Worm (Caenorhabditis elegans) whole organism, L4 larva: ENCODE measurements around the gene Y39B6A.30.
A peak's percentile ranks its signal among the peaks of the same experiment; 100 is the strongest.

Experiments used
- D1046.2 ChIP-seq: fragments of 200-800 bp; sonication (Bioruptor generic); IDR thresholded peaks from 2 replicates; pipeline ENCODE4 v1.3.6; 2022; ENCODE audit warnings: missing genetic modification characterization, missing compliant biosample characterization
- F37D6.2 ChIP-seq: sonication (generic microtip); optimal IDR thresholded peaks from 2 replicates; lab custom pipeline; 2016; ENCODE audit warnings: mild to moderate bottlenecking, missing genetic modification characterization, missing compliant biosample characterization
- F44E2.7 ChIP-seq: fragments of 200-800 bp; sonication (Bioruptor generic); IDR thresholded peaks from 2 replicates; pipeline ENCODE4 v2.1.2; 2022; ENCODE audit warnings: missing genetic modification characterization, missing compliant biosample characterization
- Y48G9A.11 ChIP-seq: fragments of 200-800 bp; sonication (Bioruptor generic); IDR thresholded peaks from 2 replicates; pipeline ENCODE4 v1.3.6; 2022; ENCODE audit warnings: missing genetic modification reagents, missing genetic modification characterization, missing compliant biosample characterization
- Y5F2A.4 ChIP-seq: fragments of 200-800 bp; sonication (Bioruptor generic); optimal IDR thresholded peaks from 2 replicates; lab custom pipeline; 2018; ENCODE audit warnings: mild to moderate bottlenecking, missing genetic modification characterization, missing compliant biosample characterization
- Y75B8A.6 ChIP-seq: fragments of 200-800 bp; sonication (Bioruptor generic); IDR thresholded peaks from 2 replicates; pipeline ENCODE4 v1.3.6; 2022; ENCODE audit warnings: missing genetic modification reagents, missing genetic modification characterization, missing compliant biosample characterization
- arid-1 ChIP-seq: fragments of 200-800 bp; sonication (Bioruptor generic); conservative IDR thresholded peaks from 2 replicates; pipeline ENCODE4 v1.3.6; 2022; ENCODE audit warnings: missing genetic modification reagents, missing genetic modification characterization, missing compliant biosample characterization
- ceh-28 ChIP-seq: fragments of 150-350 bp; optimal IDR thresholded peaks from 2 replicates; lab custom pipeline; 2014; ENCODE audit warnings: missing biosample characterization, missing genetic modification reagents, missing genetic modification characterization
- ceh-44 ChIP-seq: fragments of 200-800 bp; sonication (Bioruptor generic); IDR thresholded peaks from 2 replicates; pipeline ENCODE4 v1.3.6; 2022; ENCODE audit warnings: missing genetic modification reagents, missing genetic modification characterization, missing compliant biosample characterization
- ctbp-1 ChIP-seq: fragments of 200-800 bp; sonication (Bioruptor generic); IDR thresholded peaks from 2 replicates; pipeline ENCODE4 v1.3.6; 2022; ENCODE audit warnings: missing genetic modification reagents, missing genetic modification characterization, missing compliant biosample characterization
- daf-12 ChIP-seq: fragments of 150-350 bp; optimal IDR thresholded peaks from 2 replicates; lab custom pipeline; 2014; ENCODE audit warnings: missing biosample characterization, missing genetic modification reagents, missing genetic modification characterization
- daf-16 ChIP-seq, 3 experiments: sonication (generic microtip); optimal IDR thresholded peaks; 2 replicates each; lab custom pipeline; 2016 to 2017; ENCODE audit warnings: missing genetic modification characterization in 3 of 3, missing genetic modification reagents in 3 of 3, mild to moderate bottlenecking in 2 of 3, missing compliant biosample characterization in 2 of 3, missing biosample characterization in 1 of 3, moderate library complexity in 1 of 3
- daf-19 ChIP-seq: fragments of 200-800 bp; sonication (Bioruptor generic); conservative IDR thresholded peaks from 2 replicates; pipeline ENCODE4 v1.3.6; 2022; ENCODE audit warnings: missing genetic modification characterization, missing compliant biosample characterization
- dmd-6 ChIP-seq: fragments of 200-800 bp; sonication (Bioruptor generic); IDR thresholded peaks from 2 replicates; pipeline ENCODE4 v1.3.6; 2022; ENCODE audit warnings: missing genetic modification reagents, missing genetic modification characterization, missing compliant biosample characterization
- dmd-8 ChIP-seq: fragments of 200-800 bp; sonication (Bioruptor generic); IDR thresholded peaks from 2 replicates; pipeline ENCODE4 v1.3.6; 2022; ENCODE audit warnings: missing genetic modification characterization, missing compliant biosample characterization
- dmd-9 ChIP-seq: fragments of 200-800 bp; sonication (Bioruptor generic); IDR thresholded peaks from 2 replicates; pipeline ENCODE4 v1.3.6; 2022; ENCODE audit warnings: missing genetic modification reagents, missing genetic modification characterization, missing compliant biosample characterization
- dpl-1 ChIP-seq: fragments of 150-350 bp; optimal IDR thresholded peaks from 2 replicates; lab custom pipeline; 2014; ENCODE audit warnings: missing biosample characterization, missing genetic modification reagents, missing genetic modification characterization
- duxl-1 ChIP-seq: sonication (generic microtip); optimal IDR thresholded peaks from 2 replicates; lab custom pipeline; 2016; ENCODE audit warnings: mild to moderate bottlenecking, missing genetic modification characterization, moderate library complexity, missing compliant biosample characterization; ENCODE audit not compliant: poor library complexity
- dve-1 ChIP-seq: sonication (generic microtip); optimal IDR thresholded peaks from 2 replicates; lab custom pipeline; 2017; ENCODE audit warnings: antibody characterized with exemption, mild to moderate bottlenecking, missing genetic modification characterization, missing compliant biosample characterization; ENCODE audit not compliant: insufficient read depth
- egl-27 ChIP-seq: sonication (generic microtip); optimal IDR thresholded peaks from 3 replicates; lab custom pipeline; 2017; ENCODE audit warnings: missing biosample characterization, missing genetic modification reagents, missing genetic modification characterization
- fos-1 ChIP-seq: fragments of 150-350 bp; optimal IDR thresholded peaks from 2 replicates; lab custom pipeline; 2014; ENCODE audit warnings: missing biosample characterization, missing genetic modification characterization
- gei-8 ChIP-seq: fragments of 200-800 bp; sonication (Bioruptor generic); optimal IDR thresholded peaks from 2 replicates; lab custom pipeline; 2018; ENCODE audit warnings: mild to moderate bottlenecking, missing genetic modification characterization, missing compliant biosample characterization
- hif-1 ChIP-seq, 2 experiments: sonication (generic microtip); optimal IDR thresholded peaks; 2 replicates each; lab custom pipeline; 2016 to 2017; ENCODE audit warnings: missing compliant biosample characterization in 2 of 2, missing genetic modification characterization in 2 of 2, missing genetic modification reagents in 2 of 2, missing genotype in 2 of 2, mild to moderate bottlenecking in 1 of 2
- hlh-11 ChIP-seq: fragments of 200-800 bp; sonication (Bioruptor generic); optimal IDR thresholded peaks from 2 replicates; lab custom pipeline; 2018; ENCODE audit warnings: mild to moderate bottlenecking, missing genetic modification characterization, missing compliant biosample characterization
- hlh-30 ChIP-seq: sonication (generic microtip); optimal IDR thresholded peaks from 2 replicates; lab custom pipeline; 2017; ENCODE audit warnings: antibody characterized with exemption, mild to moderate bottlenecking, missing genetic modification characterization, missing compliant biosample characterization; ENCODE audit not compliant: insufficient read depth
- lim-7 ChIP-seq: fragments of 200-800 bp; sonication (Bioruptor generic); IDR thresholded peaks from 2 replicates; pipeline ENCODE4 v1.3.6; 2022; ENCODE audit warnings: missing genetic modification characterization, missing compliant biosample characterization
- lin-13 ChIP-seq: fragments of 150-350 bp; optimal IDR thresholded peaks from 2 replicates; lab custom pipeline; 2014; ENCODE audit warnings: missing biosample characterization, missing genetic modification reagents, missing genetic modification characterization
- lin-29 ChIP-seq: fragments of 200-800 bp; sonication (Bioruptor generic); IDR thresholded peaks from 2 replicates; pipeline ENCODE4 v1.3.6; 2022; ENCODE audit warnings: missing genetic modification reagents, missing genetic modification characterization, missing compliant biosample characterization
- lin-39 ChIP-seq: fragments of 150-350 bp; optimal IDR thresholded peaks from 2 replicates; lab custom pipeline; 2014; ENCODE audit warnings: missing biosample characterization, missing genetic modification reagents, missing genetic modification characterization
- madf-5 ChIP-seq, 2 experiments: fragments of 200-800 bp; sonication (Bioruptor generic); IDR thresholded peaks; 2 replicates each; pipeline ENCODE4 v1.3.6; 2022; ENCODE audit warnings: missing compliant biosample characterization in 2 of 2, missing genetic modification characterization in 2 of 2
- mdl-1 ChIP-seq, 2 experiments: fragments of 150-350 bp in 1 of 2; sonication (generic microtip) in 1 of 2; optimal IDR thresholded peaks; 2 replicates each; lab custom pipeline; 2014 to 2017; ENCODE audit warnings: missing biosample characterization in 2 of 2, missing genetic modification characterization in 2 of 2
- mep-1 ChIP-seq: fragments of 150-350 bp; sonication (generic microtip); optimal IDR thresholded peaks from 3 replicates; lab custom pipeline; 2014; ENCODE audit warnings: missing biosample characterization, missing genetic modification characterization
- mes-2 ChIP-seq: sonication (generic microtip); optimal IDR thresholded peaks from 2 replicates; lab custom pipeline; 2016; ENCODE audit warnings: missing genotype, mild to moderate bottlenecking, missing genetic modification characterization, missing compliant biosample characterization; ENCODE audit not compliant: poor library complexity, severe bottlenecking
- nhr-10 ChIP-seq: fragments of 150-350 bp; optimal IDR thresholded peaks from 2 replicates; lab custom pipeline; 2014; ENCODE audit warnings: missing biosample characterization, missing genetic modification characterization
- nhr-11 ChIP-seq: fragments of 150-350 bp; optimal IDR thresholded peaks from 2 replicates; lab custom pipeline; 2014; ENCODE audit warnings: missing biosample characterization, missing genetic modification characterization
- nhr-111 ChIP-seq: fragments of 200-800 bp; sonication (Bioruptor generic); optimal IDR thresholded peaks from 2 replicates; lab custom pipeline; 2018; ENCODE audit warnings: mild to moderate bottlenecking, missing genetic modification characterization, missing compliant biosample characterization
- nhr-42 ChIP-seq: fragments of 200-800 bp; sonication (Bioruptor generic); IDR thresholded peaks from 2 replicates; pipeline ENCODE4 v1.3.6; 2022; ENCODE audit warnings: missing genetic modification characterization, missing compliant biosample characterization
- nhr-6 ChIP-seq: fragments of 150-350 bp; optimal IDR thresholded peaks from 2 replicates; lab custom pipeline; 2014; ENCODE audit warnings: missing biosample characterization, missing genetic modification characterization
- nhr-77 ChIP-seq: fragments of 150-350 bp; optimal IDR thresholded peaks from 2 replicates; lab custom pipeline; 2014; ENCODE audit warnings: missing biosample characterization, missing genetic modification characterization
- pha-4 ChIP-seq, 2 experiments: fragments of 150-350 bp in 1 of 2; fragments of 200-800 bp in 1 of 2; sonication (Bioruptor generic) in 1 of 2; IDR thresholded peaks in 1 of 2; optimal IDR thresholded peaks in 1 of 2; 2 replicates each; pipeline versions ENCODE4 v1.3.6 to Lab custom; 2014 to 2022; ENCODE audit warnings: missing genetic modification characterization in 2 of 2, missing genetic modification reagents in 2 of 2, missing biosample characterization in 1 of 2, missing compliant biosample characterization in 1 of 2
- rbr-2 ChIP-seq: sonication (generic microtip); optimal IDR thresholded peaks from 2 replicates; lab custom pipeline; 2016; ENCODE audit warnings: missing genotype, missing genetic modification characterization, missing compliant biosample characterization
- saeg-2 ChIP-seq: fragments of 200-800 bp; sonication (Bioruptor generic); IDR thresholded peaks from 2 replicates; pipeline ENCODE4 v1.3.6; 2022; ENCODE audit warnings: missing genetic modification reagents, missing genetic modification characterization, missing compliant biosample characterization
- sdz-12 ChIP-seq: fragments of 200-800 bp; sonication (Bioruptor generic); optimal IDR thresholded peaks from 2 replicates; lab custom pipeline; 2018; ENCODE audit warnings: mild to moderate bottlenecking, missing genetic modification characterization, missing compliant biosample characterization
- set-16 ChIP-seq: fragments of 200-800 bp; sonication (Bioruptor generic); IDR thresholded peaks from 2 replicates; pipeline ENCODE4 v1.3.6; 2022; ENCODE audit warnings: missing genetic modification reagents, missing genetic modification characterization, missing compliant biosample characterization
- snpc-1.2 ChIP-seq: fragments of 200-800 bp; sonication (Bioruptor generic); IDR thresholded peaks from 2 replicates; pipeline ENCODE4 v1.3.6; 2022; ENCODE audit warnings: missing genetic modification reagents, missing genetic modification characterization, missing compliant biosample characterization
- snpc-4 ChIP-seq: fragments of 150-350 bp; optimal IDR thresholded peaks from 2 replicates; lab custom pipeline; 2014; ENCODE audit warnings: missing biosample characterization, missing genetic modification characterization
- spr-3 ChIP-seq: fragments of 200-800 bp; sonication (Bioruptor generic); optimal IDR thresholded peaks from 2 replicates; lab custom pipeline; 2018; ENCODE audit warnings: mild to moderate bottlenecking, missing genetic modification characterization, missing compliant biosample characterization
- tra-1 ChIP-seq: fragments of 200-800 bp; sonication (Bioruptor generic); IDR thresholded peaks from 2 replicates; pipeline ENCODE4 v1.3.6; 2022; ENCODE audit warnings: missing genetic modification reagents, missing genetic modification characterization, missing compliant biosample characterization
- zag-1 ChIP-seq: fragments of 150-350 bp; optimal IDR thresholded peaks from 2 replicates; lab custom pipeline; 2014; ENCODE audit warnings: missing biosample characterization, missing genetic modification characterization
- zfp-2 ChIP-seq: sonication (generic microtip); optimal IDR thresholded peaks from 2 replicates; lab custom pipeline; 2016; ENCODE audit warnings: mild to moderate bottlenecking, missing genetic modification characterization, missing compliant biosample characterization

The Y39B6A.30 gene

DNA sequence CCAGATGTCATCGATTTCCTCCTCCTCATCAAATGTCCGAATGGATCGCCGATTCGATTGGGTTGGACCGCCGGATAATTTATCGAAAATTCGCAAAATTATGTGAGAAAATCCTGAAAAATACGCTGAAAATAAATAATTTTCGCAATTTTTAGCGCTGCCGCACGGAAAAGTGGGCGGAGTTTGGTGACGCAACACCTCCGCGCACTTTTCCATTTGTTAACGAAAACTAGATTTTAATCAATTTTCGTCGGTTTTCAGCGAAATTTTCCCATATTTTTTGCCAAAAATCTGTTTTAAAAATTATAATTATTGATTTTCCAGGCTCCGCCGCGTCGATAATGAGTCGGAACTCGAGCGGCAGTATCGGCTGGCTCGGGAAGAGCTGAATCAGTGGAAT lies 13.4 kb upstream of the Y39B6A.30 start, which contains the start of gene Y39B6A.34 (continued):
- TF ChIP-seq mdl-1 (tag; optimal IDR thresholded peaks at IDR 0.05; lab: Kevin White, UChicago) (no peak), lim-7 (GFP tag; lab: Robert Waterston, UW) (no peak), daf-12 (tag; lab: Kevin White, UChicago) (no peak), mes-2 (tag; lab: Kevin White, UChicago) (peak; percentile 48), saeg-2 (GFP tag; lab: Robert Waterston, UW) (no peak), lin-29 (GFP tag; lab: Robert Waterston, UW) (no peak), F37D6.2 (tag; lab: Kevin White, UChicago) (no peak), D1046.2 (no peak), Y48G9A.11 (GFP tag; lab: Robert Waterston, UW) (0 out of 2 replicates have a peak, but pooled peaks have one; percentile 13), Y75B8A.6 (GFP tag; lab: Robert Waterston, UW) (no peak), hif-1 (tag; optimal IDR thresholded peaks at IDR 0.05; lab: Kevin White, UChicago) (no peak), pha-4 (GFP tag; IDR thresholded peaks at IDR 0.05; lab: Robert Waterston, UW) (peak; percentile 30; the same call in 1 of the 2 replicates), pha-4 (tag; optimal IDR thresholded peaks at IDR 0.05; lab: Kevin White, UChicago) (no peak), nhr-11 (tag; lab: Kevin White, UChicago) (no peak), nhr-77 (tag; lab: Kevin White, UChicago) (peak; percentile 30), hlh-30 (tag; lab: Kevin White, UChicago) (no peak), daf-19 (GFP tag; lab: Robert Waterston, UW) (no peak), spr-3 (GFP tag; lab: Kevin White, UChicago) (no peak), zfp-2 (no peak), snpc-1.2 (GFP tag; lab: Robert Waterston, UW) (no peak), Y5F2A.4 (GFP tag; lab: Kevin White, UChicago) (no peak), nhr-42 (no peak), nhr-10 (no peak), snpc-4 (no peak), gei-8 (no peak), dmd-9 (GFP tag; lab: Robert Waterston, UW) (no peak), nhr-6 (tag; lab: Kevin White, UChicago) (no peak), madf-5 (GFP tag; IDR thresholded peaks at IDR 0.05; lab: Robert Waterston, UW) (no peak), arid-1 (no peak), sdz-12 (GFP tag; lab: Kevin White, UChicago) (no peak), rbr-2 (tag; lab: Kevin White, UChicago) (peak; percentile 33), ceh-28 (tag; lab: Kevin White, UChicago) (no peak), tra-1 (GFP tag; lab: Robert Waterston, UW) (no peak), dpl-1 (GFP tag; lab: Kevin White, UChicago) (no peak), ceh-44 (GFP tag; lab: Robert Waterston, UW) (no peak), dmd-6 (no peak), hlh-11 (tag; lab: Kevin White, UChicago) (no peak), ctbp-1 (no peak), fos-1 (no peak), lin-13 (GFP tag; lab: Kevin White, UChicago) (no peak), daf-16 (GFP tag; optimal IDR thresholded peaks at IDR 0.05; lab: Kevin White, UChicago) (peak in 1 of 2 experiments; percentile 9), daf-16 (tag; optimal IDR thresholded peaks at IDR 0.05; lab: Kevin White, UChicago) (no peak), dmd-8 (no peak), nhr-111 (no peak), F44E2.7 (no peak), zag-1 (tag; lab: Kevin White, UChicago) (no peak), dve-1 (peak; percentile 2), egl-27 (tag; lab: Kevin White, UChicago) (no peak), lin-39 (no peak), set-16 (GFP tag; lab: Robert Waterston, UW) (peak; percentile 37; the same call in 1 of the 2 replicates), mep-1 (tag; lab: Kevin White, UChicago) (peak; percentile 45), duxl-1 (tag; lab: Kevin White, UChicago) (no peak)
